Worm (Caenorhabditis elegans): ENCODE results near the gene acaa-2.

acaa-2 gene

DNA sequence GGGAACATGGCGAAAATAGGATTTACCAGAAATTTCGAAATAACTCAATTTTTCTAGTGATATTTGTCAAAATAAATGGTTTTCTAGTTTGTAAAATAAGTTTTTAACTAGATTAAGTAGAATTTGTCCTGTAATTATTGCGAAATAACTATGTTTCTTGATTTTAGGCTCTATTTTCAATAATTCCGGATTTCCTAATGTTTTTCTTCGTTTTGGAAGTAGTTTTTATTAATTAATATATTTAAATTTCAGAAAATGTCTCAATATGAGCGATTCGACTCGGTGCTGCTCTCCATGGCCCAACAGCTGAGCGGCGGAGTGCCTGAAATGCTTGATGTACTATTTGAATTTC, 3.5 kb upstream of the acaa-2 start, which contains the start of gene nud-1:
Gene nud-1, plus strand, starts transcription at position 253 of the 352 bp plus-strand sequence.
- no peak for TF ChIP-seq eyg-1 (tag; optimal IDR thresholded peaks at IDR 0.05)
- TF ChIP-seq rnt-1 (tag; optimal IDR thresholded peaks at IDR 0.05): no peak
- TF ChIP-seq ref-2 (tag; optimal IDR thresholded peaks at IDR 0.05): no peak
- no peak for TF ChIP-seq ceh-22 (tag; optimal IDR thresholded peaks at IDR 0.05)
- no peak for TF ChIP-seq nfya-1 (tag; optimal IDR thresholded peaks at IDR 0.05)
- TF ChIP-seq pros-1 (tag; optimal IDR thresholded peaks at IDR 0.05): no peak
- TF ChIP-seq hlh-30 (tag; optimal IDR thresholded peaks at IDR 0.05; ENCODE audit: insufficient read depth): no peak

DNA sequence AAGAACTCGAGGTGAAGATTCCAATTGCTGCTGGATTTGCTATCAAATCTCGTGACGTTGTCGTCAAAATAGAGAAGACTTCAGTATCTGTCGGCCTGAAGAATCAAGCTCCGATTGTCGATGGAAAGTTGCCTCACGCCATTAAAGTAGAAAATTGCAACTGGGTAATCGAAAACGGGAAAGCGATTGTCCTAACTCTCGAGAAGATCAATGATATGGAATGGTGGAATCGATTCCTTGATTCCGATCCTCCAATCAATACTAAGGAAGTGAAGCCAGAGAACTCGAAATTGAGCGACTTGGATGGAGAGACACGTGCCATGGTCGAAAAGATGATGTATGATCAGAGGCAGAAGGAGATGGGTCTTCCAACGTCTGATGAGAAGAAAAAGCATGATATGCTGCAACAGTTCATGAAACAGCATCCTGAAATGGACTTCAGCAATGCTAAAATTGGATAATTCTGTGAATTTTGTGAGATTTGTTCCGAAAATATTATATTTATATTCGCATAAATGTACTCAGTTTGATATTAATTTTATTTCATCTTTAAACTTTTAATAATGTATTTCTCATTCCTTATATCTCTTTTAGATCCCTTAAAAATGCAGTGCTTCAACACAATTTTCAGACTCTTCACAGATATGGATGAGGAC, 2.5 kb upstream of the acaa-2 start, which contains the start of gene dro-1:
Gene dro-1, plus strand, starts transcription at position 606 of the 656 bp plus-strand sequence.
- TF ChIP-seq madf-2 (tag; optimal IDR thresholded peaks at IDR 0.05) (no peak), ahr-1 (tag; optimal IDR thresholded peaks at IDR 0.05) (no peak), fkh-6 (tag; optimal IDR thresholded peaks at IDR 0.05) (no peak), dve-1 (tag; optimal IDR thresholded peaks at IDR 0.05) (no peak), elt-2 (tag; optimal IDR thresholded peaks at IDR 0.05) (no peak), ceh-31 (tag; optimal IDR thresholded peaks at IDR 0.05) (no peak)

DNA sequence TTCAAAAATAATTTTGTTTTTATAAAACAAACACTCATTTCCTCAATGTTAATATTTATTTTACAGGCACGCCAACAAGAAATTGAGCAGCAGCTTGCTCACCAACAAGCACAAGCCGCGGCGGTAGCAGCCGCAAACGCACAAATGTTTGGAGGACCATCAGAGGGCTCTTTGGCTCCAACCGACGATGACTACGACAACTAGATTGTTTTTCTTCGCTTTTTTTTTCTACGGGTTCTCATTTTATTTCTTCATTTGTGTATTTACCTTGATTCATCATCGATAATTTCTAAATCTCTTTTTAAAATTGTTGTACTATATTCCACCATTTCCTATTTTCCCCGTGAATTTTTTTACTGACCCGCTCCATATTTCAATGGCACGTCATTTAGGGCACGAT, 1.6 kb upstream of the acaa-2 start, which contains the start of gene ife-1:
Gene ife-1, plus strand, starts transcription at position 301 of the 400 bp plus-strand sequence.
- TF ChIP-seq tbx-2 (tag; optimal IDR thresholded peaks at IDR 0.05): no peak
- no peak for TF ChIP-seq lim-6 (tag; optimal IDR thresholded peaks at IDR 0.05)
- TF ChIP-seq zip-5 (tag; optimal IDR thresholded peaks at IDR 0.05): no peak
- TF ChIP-seq sdc-2 (tag; optimal IDR thresholded peaks at IDR 0.05): no peak
- no peak for TF ChIP-seq C38D4.7 (GFP tag; optimal IDR thresholded peaks at IDR 0.05)
- no peak for TF ChIP-seq sox-4 (tag; optimal IDR thresholded peaks at IDR 0.05)
- no peak for TF ChIP-seq ceh-22 (tag; optimal IDR thresholded peaks at IDR 0.05)
- no peak for TF ChIP-seq pha-4 (tag; optimal IDR thresholded peaks at IDR 0.05)
- no peak for TF ChIP-seq ceh-45 (GFP tag; IDR thresholded peaks at IDR 0.05)
- TF ChIP-seq lin-11 (tag; optimal IDR thresholded peaks at IDR 0.05): no peak
- no peak for TF ChIP-seq madf-2 (tag; optimal IDR thresholded peaks at IDR 0.05)
- TF ChIP-seq gmeb-2 (tag; optimal IDR thresholded peaks at IDR 0.05): no peak

DNA sequence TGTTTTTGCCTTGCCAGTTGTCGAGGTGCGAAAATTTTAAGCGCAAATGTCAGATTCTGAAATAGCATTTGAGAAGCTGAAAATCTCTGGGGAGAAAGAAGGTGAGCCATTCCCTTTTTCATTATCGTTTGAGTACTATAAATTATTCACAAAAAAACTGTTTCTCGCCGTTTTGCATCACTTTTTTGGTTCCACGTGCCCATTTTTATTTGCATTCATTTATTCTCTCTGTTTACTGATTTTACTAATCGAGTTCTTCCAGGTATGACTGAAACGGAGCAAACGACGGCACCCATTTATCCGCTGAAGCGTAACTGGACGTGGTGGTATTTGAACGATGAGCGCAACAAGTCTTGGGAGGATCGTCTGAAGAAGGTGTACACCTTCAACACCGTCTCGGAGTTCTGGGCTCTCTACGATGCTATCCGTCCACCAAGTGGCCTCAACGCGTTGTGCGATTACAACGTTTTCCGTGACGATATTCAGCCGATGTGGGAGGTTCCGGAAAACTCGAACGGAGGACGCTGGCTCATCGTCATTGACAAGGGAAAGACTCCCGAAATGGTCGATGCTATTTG, 1.1 kb upstream of the acaa-2 start:
- TF ChIP-seq ref-2 (tag; optimal IDR thresholded peaks at IDR 0.05) (no peak), sdc-2 (tag; optimal IDR thresholded peaks at IDR 0.05) (no peak), ttx-3 (tag; optimal IDR thresholded peaks at IDR 0.05) (no peak), ceh-48 (tag; optimal IDR thresholded peaks at IDR 0.05) (no peak), mec-3 (tag; optimal IDR thresholded peaks at IDR 0.05; ENCODE audit: borderline replicate concordance) (no peak), nhr-232 (tag; optimal IDR thresholded peaks at IDR 0.05) (no peak), ceh-30 (tag; optimal IDR thresholded peaks at IDR 0.05) (no peak), ama-1 (optimal IDR thresholded peaks at IDR 0.05) (no peak), unc-3 (GFP tag; conservative IDR thresholded peaks at IDR 0.05) (no peak), unc-3 (tag; optimal IDR thresholded peaks at IDR 0.05) (no peak), ets-4 (tag; optimal IDR thresholded peaks at IDR 0.05) (no peak), che-1 (tag; optimal IDR thresholded peaks at IDR 0.05) (no peak), pha-2 (tag; optimal IDR thresholded peaks at IDR 0.05) (no peak), fkh-10 (GFP tag; optimal IDR thresholded peaks at IDR 0.05) (no peak), rnt-1 (tag; optimal IDR thresholded peaks at IDR 0.05) (no peak), F13H6.1 (tag; optimal IDR thresholded peaks at IDR 0.05) (no peak), unc-42 (tag; optimal IDR thresholded peaks at IDR 0.05) (no peak), lin-11 (tag; optimal IDR thresholded peaks at IDR 0.05) (no peak)

All from whole organism, late embryonic.